Worm (Caenorhabditis elegans) whole organism, L3 larva: Measurements from ENCODE around the gene C28H8.5.
A peak's percentile ranks its signal among the peaks of the same experiment; 100 is the strongest.

Experiments used
- ama-1 ChIP-seq: fragments of 150-350 bp; optimal IDR thresholded peaks from 2 replicates; lab custom pipeline; 2018
- ceh-28 ChIP-seq: fragments of 150-350 bp; optimal IDR thresholded peaks from 2 replicates; lab custom pipeline; 2014; ENCODE audit warnings: missing biosample characterization, missing genetic modification reagents, missing genetic modification characterization
- fos-1 ChIP-seq: fragments of 150-350 bp; optimal IDR thresholded peaks from 2 replicates; lab custom pipeline; 2014; ENCODE audit warnings: missing biosample characterization, missing genetic modification characterization
- jun-1 ChIP-seq: fragments of 150-350 bp; optimal IDR thresholded peaks from 2 replicates; lab custom pipeline; 2014; ENCODE audit warnings: missing biosample characterization, missing genetic modification reagents, missing genetic modification characterization
- nhr-12 ChIP-seq: fragments of 150-350 bp; optimal IDR thresholded peaks from 2 replicates; lab custom pipeline; 2014; ENCODE audit warnings: missing biosample characterization, missing genetic modification characterization
- nhr-237 ChIP-seq: fragments of 150-350 bp; optimal IDR thresholded peaks from 2 replicates; lab custom pipeline; 2014; ENCODE audit warnings: missing biosample characterization, missing genetic modification characterization
- nhr-28 ChIP-seq: fragments of 150-350 bp; optimal IDR thresholded peaks from 2 replicates; lab custom pipeline; 2014; ENCODE audit warnings: missing biosample characterization, missing genetic modification characterization
- nhr-76 ChIP-seq: fragments of 150-350 bp; sonication (generic microtip); optimal IDR thresholded peaks from 5 replicates; lab custom pipeline; 2014; ENCODE audit warnings: missing biosample characterization, missing genetic modification characterization
- nhr-77 ChIP-seq: fragments of 150-350 bp; optimal IDR thresholded peaks from 2 replicates; lab custom pipeline; 2014; ENCODE audit warnings: missing biosample characterization, missing genetic modification characterization
- pqm-1 ChIP-seq: fragments of 150-350 bp; optimal IDR thresholded peaks from 2 replicates; lab custom pipeline; 2017; ENCODE audit warnings: missing biosample characterization, missing genetic modification characterization, inconsistent platforms
- unc-62 ChIP-seq: fragments of 150-350 bp; sonication (generic microtip); optimal IDR thresholded peaks from 4 replicates; lab custom pipeline; 2014; ENCODE audit warnings: missing biosample characterization, missing genetic modification reagents, missing genetic modification characterization
- zag-1 ChIP-seq: fragments of 150-350 bp; optimal IDR thresholded peaks from 2 replicates; lab custom pipeline; 2014; ENCODE audit warnings: missing biosample characterization, missing genetic modification characterization
- ztf-11 ChIP-seq: fragments of 150-350 bp; optimal IDR thresholded peaks from 2 replicates; lab custom pipeline; 2014; ENCODE audit warnings: missing biosample characterization, missing genetic modification characterization

- TF ChIP-seq unc-62 (GFP tag; lab: Kevin White, UChicago) (peak; percentile 69), nhr-237 (tag; lab: Kevin White, UChicago) (no peak), nhr-12 (tag; lab: Kevin White, UChicago) (no peak), nhr-28 (tag; lab: Kevin White, UChicago) (no peak), fos-1 (tag; lab: Kevin White, UChicago) (no peak), nhr-77 (tag; lab: Kevin White, UChicago) (no peak), ama-1 (lab: Kevin White, UChicago) (no peak), ztf-11 (tag; lab: Kevin White, UChicago) (no peak), nhr-76 (tag; lab: Kevin White, UChicago) (no peak), zag-1 (tag; lab: Kevin White, UChicago) (no peak), jun-1 (tag; lab: Kevin White, UChicago) (peak; percentile 28), ceh-28 (tag; lab: Kevin White, UChicago) (peak; percentile 36), pqm-1 (tag; lab: Kevin White, UChicago) (no peak)
Observed at ce11 chrIII:5919799-5920387, 35.8 kb downstream of the C28H8.5 start, which contains the start of the genes tdo-2 and C28H8.2.
